Fruit fly (Drosophila melanogaster) whole organism, embryonic: ENCODE measurements around the gene bi.

Source experiments
- Aef1 ChIP-seq: fragments of 200-800 bp; sonication (Bioruptor generic); IDR thresholded peaks from 3 replicates; pipeline ENCODE4 v1.3.6; 2022; ENCODE audit warnings: missing biosample characterization, missing genetic modification characterization
- CG11093 ChIP-seq: fragments of 200-800 bp; sonication (Bioruptor generic); IDR thresholded peaks from 3 replicates; pipeline ENCODE4 v1.3.6; 2022; ENCODE audit warnings: missing biosample characterization, missing genetic modification characterization
- CG13624 ChIP-seq: fragments of 200-800 bp; sonication (Bioruptor generic); optimal IDR thresholded peaks from 2 replicates; lab custom pipeline; 2016; ENCODE audit warnings: missing biosample characterization, missing genetic modification characterization
- CG14965 ChIP-seq: fragments of 200-800 bp; sonication (Bioruptor generic); optimal IDR thresholded peaks from 2 replicates; lab custom pipeline; 2016; ENCODE audit warnings: missing biosample characterization, missing genetic modification characterization, borderline replicate concordance
- CG17385 ChIP-seq: fragments of 200-800 bp; sonication (Bioruptor generic); optimal IDR thresholded peaks from 3 replicates; lab custom pipeline; 2018; ENCODE audit warnings: missing biosample characterization, mild to moderate bottlenecking, missing genetic modification characterization
- CG18619 ChIP-seq: fragments of 200-800 bp; sonication (Bioruptor generic); optimal IDR thresholded peaks from 3 replicates; lab custom pipeline; 2017; ENCODE audit warnings: missing biosample characterization, mild to moderate bottlenecking, missing genetic modification characterization
- CG18764 ChIP-seq: fragments of 200-800 bp; sonication (Bioruptor generic); optimal IDR thresholded peaks from 3 replicates; lab custom pipeline; 2016; ENCODE audit warnings: missing biosample characterization, missing genetic modification characterization
- CG2116 ChIP-seq: fragments of 200-800 bp; sonication (Bioruptor generic); optimal IDR thresholded peaks from 3 replicates; lab custom pipeline; 2018; ENCODE audit warnings: missing biosample characterization, mild to moderate bottlenecking, missing genetic modification characterization
- CG2202 ChIP-seq: fragments of 200-800 bp; sonication (Bioruptor generic); optimal IDR thresholded peaks from 2 replicates; lab custom pipeline; 2018; ENCODE audit warnings: missing biosample characterization, mild to moderate bottlenecking, missing genetic modification characterization
- CG33557 ChIP-seq: fragments of 200-800 bp; sonication (Bioruptor generic); optimal IDR thresholded peaks from 2 replicates; lab custom pipeline; 2019; ENCODE audit warnings: missing biosample characterization, mild to moderate bottlenecking, missing genetic modification characterization, moderate library complexity
- CG34224 ChIP-seq: fragments of 200-800 bp; sonication (Bioruptor generic); IDR thresholded peaks from 3 replicates; pipeline ENCODE4 v1.3.6; 2022; ENCODE audit warnings: missing biosample characterization, missing genetic modification characterization; ENCODE audit not compliant: partially characterized antibody
- CG3995 ChIP-seq: fragments of 200-800 bp; sonication (Bioruptor generic); optimal IDR thresholded peaks from 3 replicates; lab custom pipeline; 2016; ENCODE audit warnings: missing biosample characterization, missing genetic modification characterization
- CG4424 ChIP-seq: fragments of 200-800 bp; sonication (Bioruptor generic); optimal IDR thresholded peaks from 3 replicates; lab custom pipeline; 2016; ENCODE audit warnings: missing biosample characterization, missing genetic modification characterization
- CG4820 ChIP-seq: fragments of 200-800 bp; sonication (Bioruptor generic); optimal IDR thresholded peaks from 3 replicates; lab custom pipeline; 2016; ENCODE audit warnings: missing biosample characterization, missing genetic modification characterization
- CG6813 ChIP-seq: fragments of 200-800 bp; sonication (Bioruptor generic); optimal IDR thresholded peaks from 2 replicates; lab custom pipeline; 2017; ENCODE audit warnings: missing biosample characterization, missing genetic modification characterization, mild to moderate bottlenecking, moderate library complexity, missing genetic modification reagents
- CG8388 ChIP-seq: fragments of 200-800 bp; sonication (Bioruptor generic); optimal IDR thresholded peaks from 2 replicates; lab custom pipeline; 2019; ENCODE audit warnings: missing biosample characterization, mild to moderate bottlenecking, missing genetic modification characterization, moderate library complexity
- CG9609 ChIP-seq: fragments of 200-800 bp; sonication (Bioruptor generic); optimal IDR thresholded peaks from 3 replicates; lab custom pipeline; 2016; ENCODE audit warnings: missing biosample characterization, missing genetic modification characterization
- CG9727 ChIP-seq: fragments of 200-800 bp; sonication (Bioruptor generic); optimal IDR thresholded peaks from 3 replicates; lab custom pipeline; 2017; ENCODE audit warnings: missing biosample characterization, mild to moderate bottlenecking, missing genetic modification characterization
- CoRest ChIP-seq: fragments of 200-800 bp; sonication (Bioruptor generic); optimal IDR thresholded peaks from 3 replicates; lab custom pipeline; 2018; ENCODE audit warnings: missing biosample characterization, mild to moderate bottlenecking, missing genetic modification characterization, moderate library complexity
- Fer1 ChIP-seq: fragments of 200-800 bp; sonication (Bioruptor generic); optimal IDR thresholded peaks from 2 replicates; lab custom pipeline; 2017; ENCODE audit warnings: missing biosample characterization, mild to moderate bottlenecking, missing genetic modification characterization
- Fer3 ChIP-seq: fragments of 200-800 bp; sonication (Bioruptor generic); optimal IDR thresholded peaks from 2 replicates; lab custom pipeline; 2018; ENCODE audit warnings: missing biosample characterization, mild to moderate bottlenecking, missing genetic modification characterization, moderate library complexity
- HHEX ChIP-seq: fragments of 200-800 bp; sonication (Bioruptor generic); optimal IDR thresholded peaks from 3 replicates; lab custom pipeline; 2017; ENCODE audit warnings: missing biosample characterization, mild to moderate bottlenecking, missing genetic modification characterization, missing genetic modification reagents
- HLH3B ChIP-seq: fragments of 200-800 bp; sonication (Bioruptor generic); IDR thresholded peaks from 2 replicates; pipeline ENCODE4 v1.3.6; 2022; ENCODE audit warnings: missing biosample characterization, missing genetic modification characterization
- Max ChIP-seq: fragments of 200-800 bp; sonication (Bioruptor generic); optimal IDR thresholded peaks from 2 replicates; lab custom pipeline; 2016; ENCODE audit warnings: missing biosample characterization, mild to moderate bottlenecking, missing genetic modification characterization
- Myb ChIP-seq: fragments of 200-800 bp; sonication (Bioruptor generic); optimal IDR thresholded peaks from 2 replicates; lab custom pipeline; 2016; ENCODE audit warnings: missing biosample characterization, missing genetic modification characterization
- NFAT ChIP-seq: fragments of 200-800 bp; sonication (Bioruptor generic); IDR thresholded peaks from 2 replicates; pipeline ENCODE4 v1.3.6; 2022; ENCODE audit warnings: missing biosample characterization, missing genetic modification characterization
- PHDP ChIP-seq: fragments of 200-800 bp; sonication (Bioruptor generic); optimal IDR thresholded peaks from 3 replicates; lab custom pipeline; 2018; ENCODE audit warnings: missing biosample characterization, mild to moderate bottlenecking, missing genetic modification characterization, moderate library complexity
- Sry-δ ChIP-seq: fragments of 200-800 bp; sonication (Bioruptor generic); optimal IDR thresholded peaks from 2 replicates; lab custom pipeline; 2016; ENCODE audit warnings: missing biosample characterization, missing genetic modification characterization
- Stat92E ChIP-seq, 3 experiments: fragments of >200 bp in 2 of 3; fragments of 200-800 bp in 1 of 3; sonication (Bioruptor generic) in 1 of 3; optimal IDR thresholded peaks; 2 replicates each; lab custom pipeline; 2017 to 2019; ENCODE audit warnings: missing biosample characterization in 3 of 3, missing genetic modification characterization in 3 of 3, mild to moderate bottlenecking in 1 of 3, moderate library complexity in 1 of 3
- ac ChIP-seq: fragments of 200-800 bp; sonication (Bioruptor generic); optimal IDR thresholded peaks from 3 replicates; lab custom pipeline; 2017; ENCODE audit warnings: missing biosample characterization, mild to moderate bottlenecking, missing genetic modification characterization
- dan ChIP-seq: fragments of 200-800 bp; sonication (Bioruptor generic); IDR thresholded peaks from 2 replicates; pipeline ENCODE4 v1.3.6; 2022; ENCODE audit warnings: missing biosample characterization, missing genetic modification characterization
- dmrt11E ChIP-seq: fragments of 200-800 bp; sonication (Bioruptor generic); optimal IDR thresholded peaks from 3 replicates; lab custom pipeline; 2018; ENCODE audit warnings: missing biosample characterization, mild to moderate bottlenecking, missing genetic modification characterization, moderate library complexity
- fd96Cb ChIP-seq: fragments of 200-800 bp; sonication (Bioruptor generic); optimal IDR thresholded peaks from 2 replicates; lab custom pipeline; 2018; ENCODE audit warnings: missing biosample characterization, mild to moderate bottlenecking, missing genetic modification characterization, moderate library complexity
- gce ChIP-seq: fragments of 200-800 bp; sonication (Bioruptor generic); IDR thresholded peaks from 3 replicates; pipeline ENCODE4 v1.3.6; 2022; ENCODE audit warnings: missing biosample characterization, missing genetic modification characterization
- ham ChIP-seq: fragments of 200-800 bp; sonication (Bioruptor generic); IDR thresholded peaks from 2 replicates; pipeline ENCODE4 v1.3.6; 2022; ENCODE audit warnings: missing biosample characterization, missing genetic modification characterization
- ind ChIP-seq: fragments of 200-800 bp; sonication (Bioruptor generic); optimal IDR thresholded peaks from 3 replicates; lab custom pipeline; 2016; ENCODE audit warnings: missing biosample characterization, missing genetic modification characterization
- klu ChIP-seq: fragments of 200-800 bp; sonication (Bioruptor generic); IDR thresholded peaks from 2 replicates; pipeline ENCODE4 v1.3.6; 2022; ENCODE audit warnings: missing biosample characterization, missing genetic modification characterization
- lola ChIP-seq, 3 experiments: fragments of >200 bp in 2 of 3; fragments of 200-800 bp in 1 of 3; sonication (Bioruptor generic) in 1 of 3; optimal IDR thresholded peaks; 2 replicates each; lab custom pipeline; 2017 to 2019; ENCODE audit warnings: missing biosample characterization in 3 of 3, missing genetic modification characterization in 3 of 3, mild to moderate bottlenecking in 1 of 3, moderate library complexity in 1 of 3
- lov ChIP-seq, 2 experiments: fragments of 200-800 bp in 1 of 2; fragments of >200 bp in 1 of 2; sonication (Bioruptor generic) in 1 of 2; IDR thresholded peaks in 1 of 2; optimal IDR thresholded peaks in 1 of 2; 2 replicates in 1 of 2; 3 replicates in 1 of 2; pipeline versions ENCODE4 v1.3.6 to Lab custom; 2017 to 2022; ENCODE audit warnings: missing biosample characterization in 1 of 2, missing genetic modification characterization in 1 of 2
- phol ChIP-seq: fragments of 200-800 bp; sonication (Bioruptor generic); optimal IDR thresholded peaks from 3 replicates; lab custom pipeline; 2018; ENCODE audit warnings: missing biosample characterization, mild to moderate bottlenecking, missing genetic modification characterization, moderate library complexity
- prd ChIP-seq, 3 experiments: fragments of >200 bp in 2 of 3; fragments of 200-800 bp in 1 of 3; sonication (Bioruptor generic) in 1 of 3; optimal IDR thresholded peaks in 2 of 3; IDR thresholded peaks in 1 of 3; 2 replicates in 2 of 3; 3 replicates in 1 of 3; pipeline versions ENCODE4 v1.3.6 to Lab custom; 2017 to 2022; ENCODE audit warnings: missing biosample characterization in 1 of 3, missing genetic modification characterization in 1 of 3
- ro ChIP-seq: fragments of 200-800 bp; sonication (Bioruptor generic); IDR thresholded peaks from 2 replicates; pipeline ENCODE4 v1.3.6; 2022; ENCODE audit warnings: missing biosample characterization, missing genetic modification characterization
- sqz ChIP-seq: fragments of 200-800 bp; sonication (Bioruptor generic); optimal IDR thresholded peaks from 3 replicates; lab custom pipeline; 2018; ENCODE audit warnings: missing biosample characterization, mild to moderate bottlenecking, missing genetic modification characterization
- sr ChIP-seq: fragments of 200-800 bp; sonication (Bioruptor generic); IDR thresholded peaks from 3 replicates; pipeline ENCODE4 v1.3.6; 2022; ENCODE audit warnings: missing biosample characterization, missing genetic modification characterization
- tup ChIP-seq: fragments of 200-800 bp; sonication (Bioruptor generic); optimal IDR thresholded peaks from 2 replicates; lab custom pipeline; 2016; ENCODE audit warnings: missing biosample characterization, mild to moderate bottlenecking, missing genetic modification characterization, moderate library complexity
- unpg ChIP-seq: fragments of 200-800 bp; sonication (Bioruptor generic); optimal IDR thresholded peaks from 3 replicates; lab custom pipeline; 2018; ENCODE audit warnings: missing biosample characterization, mild to moderate bottlenecking, missing genetic modification characterization, moderate library complexity
- vvl ChIP-seq: fragments of 200-800 bp; sonication (Bioruptor generic); IDR thresholded peaks from 2 replicates; pipeline ENCODE4 v1.3.6; 2022; ENCODE audit warnings: missing biosample characterization, missing genetic modification characterization
- z ChIP-seq: fragments of 200-800 bp; sonication (Bioruptor generic); IDR thresholded peaks from 3 replicates; pipeline ENCODE4 v1.3.6; 2022; ENCODE audit warnings: missing biosample characterization, missing genetic modification characterization

bi gene

DNA sequence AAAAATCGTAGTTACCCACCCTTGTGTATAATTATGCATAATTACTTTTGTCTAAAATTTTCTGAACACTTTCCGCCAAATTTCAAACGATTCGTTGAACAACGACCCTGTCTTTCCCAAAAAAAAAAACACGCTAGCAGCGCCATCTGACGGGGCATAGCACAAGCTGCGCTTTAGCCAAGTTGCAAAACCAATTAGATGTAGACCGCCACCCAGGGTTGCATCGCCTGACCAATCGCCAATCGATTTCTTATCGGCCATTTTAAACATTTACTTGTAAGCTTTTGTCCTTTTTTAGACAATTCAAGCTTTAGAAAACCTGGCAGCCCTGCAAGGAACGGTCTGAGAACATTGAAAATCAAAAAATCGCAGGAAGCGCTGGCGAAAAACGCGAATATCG is 117.3 kb downstream of the bi start, which contains the start of gene CG3556 (continued):
- TF ChIP-seq sr (GFP tag; lab: Robert Waterston, UW), result peak; percentile 30; the same call in 1 of the 3 replicates
- TF ChIP-seq Stat92E (GFP tag; optimal IDR thresholded peaks at IDR 0.05; lab: Kevin White, UChicago), result no peak
- no peak for TF ChIP-seq CG8388 (GFP tag; lab: Kevin White, UChicago)
- TF ChIP-seq CG6813, result peak; percentile 35
- no peak for TF ChIP-seq CG3995
- TF ChIP-seq Myb, result peak; percentile 77
- peak; percentile 99 for TF ChIP-seq CG14965 (GFP tag; lab: Kevin White, UChicago)
- no peak for TF ChIP-seq CG11093
- no peak for TF ChIP-seq unpg (GFP tag; lab: Kevin White, UChicago)
- TF ChIP-seq tup (GFP tag; lab: Kevin White, UChicago), result no peak
- TF ChIP-seq NFAT, result 0 out of 2 replicates have a peak, but pooled peaks have one; percentile 58
- no peak for TF ChIP-seq dan (GFP tag; lab: Robert Waterston, UW)
- peak; percentile 99 for TF ChIP-seq CG2116
- TF ChIP-seq z (GFP tag; lab: Robert Waterston, UW), result no peak
- TF ChIP-seq CG4424 (GFP tag; lab: Kevin White, UChicago), result peak; percentile 34
- no peak for TF ChIP-seq lov (optimal IDR thresholded peaks at IDR 0.05; lab: Kevin White, UChicago)
- peak; percentile 83; the same call in 2 of the 3 replicates for TF ChIP-seq lov (GFP tag; IDR thresholded peaks at IDR 0.05; lab: Robert Waterston, UW)
- no peak for TF ChIP-seq gce (GFP tag; lab: Robert Waterston, UW)
- peak; percentile 70 for TF ChIP-seq Sry-δ (GFP tag; lab: Kevin White, UChicago)
- TF ChIP-seq sqz, result peak; percentile 98
- peak; percentile 12 for TF ChIP-seq ind (GFP tag; lab: Kevin White, UChicago)
- no peak for TF ChIP-seq Max
- TF ChIP-seq ham, result no peak
- TF ChIP-seq CG4820 (GFP tag; lab: Kevin White, UChicago), result no peak
- peak; percentile 14 for TF ChIP-seq CG18619 (GFP tag; lab: Kevin White, UChicago)
- TF ChIP-seq fd96Cb (tag; lab: Kevin White, UChicago), result no peak
- no peak for TF ChIP-seq Fer3 (tag; lab: Kevin White, UChicago)
- no peak for TF ChIP-seq ro (GFP tag; lab: Robert Waterston, UW)
- TF ChIP-seq vvl, result peak; percentile 78
- TF ChIP-seq CG33557 (GFP tag; lab: Kevin White, UChicago), result no peak
- TF ChIP-seq lola (GFP tag; optimal IDR thresholded peaks at IDR 0.05; lab: Kevin White, UChicago), result no peak
- TF ChIP-seq CoRest (tag; lab: Kevin White, UChicago), result peak; percentile 53
- no peak for TF ChIP-seq CG2202
- no peak for TF ChIP-seq CG17385
- no peak for TF ChIP-seq PHDP
- no peak for TF ChIP-seq prd (optimal IDR thresholded peaks at IDR 0.05; lab: Kevin White, UChicago)
- TF ChIP-seq prd (GFP tag; IDR thresholded peaks at IDR 0.05; lab: Robert Waterston, UW), result peak; percentile 46; the same call in 2 of the 3 replicates
- TF ChIP-seq HLH3B (GFP tag; lab: Robert Waterston, UW), result peak; percentile 37; the same call in 1 of the 2 replicates
- TF ChIP-seq CG9609 (GFP tag; lab: Kevin White, UChicago), result peak; percentile 25
- TF ChIP-seq CG9727 (GFP tag; lab: Kevin White, UChicago), result peak; percentile 48
- TF ChIP-seq CG18764 (GFP tag; lab: Kevin White, UChicago), result peak; percentile 22
- peak; percentile 65; the same call in 2 of the 3 replicates for TF ChIP-seq CG34224
- TF ChIP-seq dmrt11E, result peak; percentile 23
- TF ChIP-seq Fer1 (GFP tag; lab: Kevin White, UChicago), result no peak
- peak; percentile 55 for TF ChIP-seq CG13624 (GFP tag; lab: Kevin White, UChicago)
- peak; percentile 85 for TF ChIP-seq phol (tag; lab: Kevin White, UChicago)
- TF ChIP-seq klu, result 0 out of 2 replicates have a peak, but pooled peaks have one; percentile 7
- TF ChIP-seq ac (GFP tag; lab: Kevin White, UChicago), result no peak
- no peak for TF ChIP-seq HHEX (GFP tag; lab: Kevin White, UChicago)
- TF ChIP-seq Aef1 (GFP tag; lab: Robert Waterston, UW), result no peak
